Fruit fly (Drosophila melanogaster) whole organism, embryonic: ENCODE data around the gene TbCMF46.

Source experiments
- Adf1 ChIP-seq: fragments of 200-800 bp; sonication (Bioruptor generic); IDR thresholded peaks from 2 replicates; pipeline ENCODE4 v1.3.6; 2022; ENCODE audit warnings: missing biosample characterization, missing genetic modification characterization
- Aef1 ChIP-seq: fragments of 200-800 bp; sonication (Bioruptor generic); IDR thresholded peaks from 3 replicates; pipeline ENCODE4 v1.3.6; 2022; ENCODE audit warnings: missing biosample characterization, missing genetic modification characterization
- Bdp1 ChIP-seq: fragments of 200-800 bp; sonication (Bioruptor generic); optimal IDR thresholded peaks from 3 replicates; lab custom pipeline; 2016; ENCODE audit warnings: missing biosample characterization, missing genetic modification characterization
- CG10267 ChIP-seq: fragments of 200-800 bp; sonication (Bioruptor generic); optimal IDR thresholded peaks from 2 replicates; lab custom pipeline; 2018; ENCODE audit warnings: missing biosample characterization, mild to moderate bottlenecking, missing genetic modification characterization, moderate library complexity
- CG10274 ChIP-seq: fragments of 200-800 bp; sonication (Bioruptor generic); optimal IDR thresholded peaks from 3 replicates; lab custom pipeline; 2017; ENCODE audit warnings: missing biosample characterization, mild to moderate bottlenecking, missing genetic modification characterization
- CG10979 ChIP-seq: fragments of 200-800 bp; sonication (Bioruptor generic); optimal IDR thresholded peaks from 2 replicates; lab custom pipeline; 2018; ENCODE audit warnings: missing biosample characterization, mild to moderate bottlenecking, missing genetic modification characterization, moderate library complexity
- CG11093 ChIP-seq: fragments of 200-800 bp; sonication (Bioruptor generic); IDR thresholded peaks from 3 replicates; pipeline ENCODE4 v1.3.6; 2022; ENCODE audit warnings: missing biosample characterization, missing genetic modification characterization
- CG12155 ChIP-seq: fragments of 200-800 bp; sonication (Bioruptor generic); optimal IDR thresholded peaks from 3 replicates; lab custom pipeline; 2016; ENCODE audit warnings: missing biosample characterization, missing genetic modification characterization
- CG14667 ChIP-seq: fragments of 200-800 bp; sonication (Bioruptor generic); IDR thresholded peaks from 2 replicates; pipeline ENCODE4 v1.3.6; 2022; ENCODE audit warnings: missing biosample characterization, missing genetic modification characterization
- CG1529 ChIP-seq: fragments of 200-800 bp; sonication (Bioruptor generic); optimal IDR thresholded peaks from 3 replicates; lab custom pipeline; 2018; ENCODE audit warnings: missing biosample characterization, missing genetic modification characterization
- CG18764 ChIP-seq: fragments of 200-800 bp; sonication (Bioruptor generic); optimal IDR thresholded peaks from 3 replicates; lab custom pipeline; 2016; ENCODE audit warnings: missing biosample characterization, missing genetic modification characterization
- CG31224 ChIP-seq: fragments of 200-800 bp; sonication (Bioruptor generic); IDR thresholded peaks from 2 replicates; pipeline ENCODE4 v1.3.6; 2022; ENCODE audit warnings: missing biosample characterization, missing genetic modification characterization
- CG3407 ChIP-seq: fragments of 200-800 bp; sonication (Bioruptor generic); optimal IDR thresholded peaks from 2 replicates; lab custom pipeline; 2018; ENCODE audit warnings: missing biosample characterization, mild to moderate bottlenecking, missing genetic modification characterization
- CG43689 ChIP-seq: fragments of 200-800 bp; sonication (Bioruptor generic); IDR thresholded peaks from 2 replicates; pipeline ENCODE4 v1.3.6; 2022; ENCODE audit warnings: missing biosample characterization, missing genetic modification characterization
- CG4730 ChIP-seq: fragments of 200-800 bp; sonication (Bioruptor generic); IDR thresholded peaks from 2 replicates; pipeline ENCODE4 v1.3.6; 2022; ENCODE audit warnings: missing biosample characterization, missing genetic modification characterization
- CG4820 ChIP-seq: fragments of 200-800 bp; sonication (Bioruptor generic); optimal IDR thresholded peaks from 3 replicates; lab custom pipeline; 2016; ENCODE audit warnings: missing biosample characterization, missing genetic modification characterization
- CG5180 ChIP-seq: fragments of 200-800 bp; sonication (Bioruptor generic); optimal IDR thresholded peaks from 3 replicates; lab custom pipeline; 2017; ENCODE audit warnings: missing biosample characterization, missing genetic modification characterization, mild to moderate bottlenecking, moderate library complexity, missing genetic modification reagents
- CG7357 ChIP-seq: fragments of 200-800 bp; sonication (Bioruptor generic); IDR thresholded peaks from 3 replicates; pipeline ENCODE4 v1.3.6; 2022; ENCODE audit warnings: missing biosample characterization, missing genetic modification characterization
- CG7839 ChIP-seq: fragments of 200-800 bp; sonication (Bioruptor generic); optimal IDR thresholded peaks from 3 replicates; lab custom pipeline; 2018; ENCODE audit warnings: missing biosample characterization, mild to moderate bottlenecking, missing genetic modification characterization, moderate library complexity
- CG8290 ChIP-seq, 3 experiments: fragments of 200-800 bp; sonication (Bioruptor generic); optimal IDR thresholded peaks; 2 replicates each; lab custom pipeline; 2016 to 2019; ENCODE audit warnings: missing biosample characterization in 3 of 3, missing genetic modification characterization in 3 of 3, mild to moderate bottlenecking in 2 of 3, moderate library complexity in 1 of 3
- Chrac-16 ChIP-seq: fragments of 200-800 bp; sonication (Bioruptor generic); optimal IDR thresholded peaks from 3 replicates; lab custom pipeline; 2016; ENCODE audit warnings: missing biosample characterization, missing genetic modification characterization
- Dek ChIP-seq: fragments of 200-800 bp; sonication (Bioruptor generic); optimal IDR thresholded peaks from 3 replicates; lab custom pipeline; 2019; ENCODE audit warnings: missing biosample characterization, mild to moderate bottlenecking, missing genetic modification characterization, moderate library complexity
- Elba2 ChIP-seq: fragments of 200-800 bp; sonication (Bioruptor generic); optimal IDR thresholded peaks from 3 replicates; lab custom pipeline; 2016; ENCODE audit warnings: missing biosample characterization, missing genetic modification characterization
- Ets65A ChIP-seq: fragments of 200-800 bp; sonication (Bioruptor generic); peaks from one replicate; lab custom pipeline; 2016; ENCODE audit warnings: missing biosample characterization, missing genetic modification characterization
- Fer2 ChIP-seq: fragments of 200-800 bp; sonication (Bioruptor generic); optimal IDR thresholded peaks from 2 replicates; lab custom pipeline; 2018; ENCODE audit warnings: missing biosample characterization, mild to moderate bottlenecking, missing genetic modification characterization, moderate library complexity
- Fer3 ChIP-seq: fragments of 200-800 bp; sonication (Bioruptor generic); optimal IDR thresholded peaks from 2 replicates; lab custom pipeline; 2018; ENCODE audit warnings: missing biosample characterization, mild to moderate bottlenecking, missing genetic modification characterization, moderate library complexity
- H2.0 ChIP-seq: fragments of 200-800 bp; sonication (Bioruptor generic); IDR thresholded peaks from 2 replicates; pipeline ENCODE4 v1.3.6; 2022; ENCODE audit warnings: missing biosample characterization, missing genetic modification characterization
- Hmr ChIP-seq: fragments of 200-800 bp; sonication (Bioruptor generic); optimal IDR thresholded peaks from 3 replicates; lab custom pipeline; 2017; ENCODE audit warnings: mild to moderate bottlenecking, missing biosample characterization, missing genetic modification reagents, missing genetic modification characterization
- Hsf ChIP-seq: fragments of 200-800 bp; sonication (Bioruptor generic); optimal IDR thresholded peaks from 3 replicates; lab custom pipeline; 2016; ENCODE audit warnings: missing biosample characterization, missing genetic modification characterization
- Lim3 ChIP-seq: fragments of 200-800 bp; sonication (Bioruptor generic); IDR thresholded peaks from 2 replicates; pipeline ENCODE4 v1.3.6; 2022; ENCODE audit warnings: missing biosample characterization, missing genetic modification characterization
- NFAT ChIP-seq: fragments of 200-800 bp; sonication (Bioruptor generic); IDR thresholded peaks from 2 replicates; pipeline ENCODE4 v1.3.6; 2022; ENCODE audit warnings: missing biosample characterization, missing genetic modification characterization
- NK7.1 ChIP-seq: fragments of 200-800 bp; sonication (Bioruptor generic); optimal IDR thresholded peaks from 3 replicates; lab custom pipeline; 2016; ENCODE audit warnings: missing biosample characterization, missing genetic modification characterization
- Oli ChIP-seq: fragments of 200-800 bp; sonication (Bioruptor generic); optimal IDR thresholded peaks from 2 replicates; lab custom pipeline; 2018; ENCODE audit warnings: missing biosample characterization, mild to moderate bottlenecking, missing genetic modification characterization, moderate library complexity
- Scr ChIP-seq: fragments of 200-800 bp; sonication (Bioruptor generic); IDR thresholded peaks from 2 replicates; pipeline ENCODE4 v1.3.6; 2022; ENCODE audit warnings: missing biosample characterization, missing genetic modification characterization; ENCODE audit not compliant: partially characterized antibody
- bcd ChIP-seq: fragments of 200-800 bp; sonication (Bioruptor generic); optimal IDR thresholded peaks from 2 replicates; lab custom pipeline; 2017; ENCODE audit warnings: missing biosample characterization, mild to moderate bottlenecking, missing genetic modification characterization
- chinmo ChIP-seq: fragments of 200-800 bp; sonication (Bioruptor generic); IDR thresholded peaks from 4 replicates; pipeline ENCODE4 v1.3.6; 2022; ENCODE audit warnings: missing biosample characterization, missing genetic modification characterization; ENCODE audit not compliant: partially characterized antibody
- croc ChIP-seq: fragments of 200-800 bp; sonication (Bioruptor generic); conservative IDR thresholded peaks from 3 replicates; pipeline ENCODE4 v1.3.6; 2022; ENCODE audit warnings: missing biosample characterization, missing genetic modification characterization
- dmrt99B ChIP-seq: fragments of 200-800 bp; sonication (Bioruptor generic); optimal IDR thresholded peaks from 2 replicates; lab custom pipeline; 2018; ENCODE audit warnings: missing biosample characterization, mild to moderate bottlenecking, missing genetic modification characterization, moderate library complexity
- en ChIP-seq: fragments of 200-800 bp; sonication (Bioruptor generic); optimal IDR thresholded peaks from 2 replicates; lab custom pipeline; 2016; ENCODE audit warnings: missing biosample characterization, missing genetic modification characterization
- exex ChIP-seq: fragments of 200-800 bp; sonication (Bioruptor generic); optimal IDR thresholded peaks from 4 replicates; lab custom pipeline; 2018; ENCODE audit warnings: missing biosample characterization, mild to moderate bottlenecking, missing genetic modification characterization, moderate library complexity
- fd102C ChIP-seq: fragments of 200-800 bp; sonication (Bioruptor generic); optimal IDR thresholded peaks from 2 replicates; lab custom pipeline; 2018; ENCODE audit warnings: missing biosample characterization, mild to moderate bottlenecking, missing genetic modification characterization, moderate library complexity
- fru ChIP-seq: fragments of >200 bp; optimal IDR thresholded peaks from 2 replicates; lab custom pipeline; 2017
- gcm2 ChIP-seq: fragments of 200-800 bp; sonication (Bioruptor generic); optimal IDR thresholded peaks from 2 replicates; lab custom pipeline; 2016; ENCODE audit warnings: missing biosample characterization, missing genetic modification characterization
- ken ChIP-seq: fragments of 200-800 bp; sonication (Bioruptor generic); IDR thresholded peaks from 3 replicates; pipeline ENCODE4 v1.3.6; 2022; ENCODE audit warnings: missing biosample characterization, missing genetic modification characterization
- nerfin-2 ChIP-seq: fragments of 200-800 bp; sonication (Bioruptor generic); IDR thresholded peaks from 2 replicates; pipeline ENCODE4 v1.3.6; 2022; ENCODE audit warnings: missing biosample characterization, missing genetic modification characterization; ENCODE audit not compliant: partially characterized antibody
- pfk ChIP-seq: fragments of 200-800 bp; sonication (Bioruptor generic); optimal IDR thresholded peaks from 2 replicates; lab custom pipeline; 2018; ENCODE audit warnings: missing biosample characterization, mild to moderate bottlenecking, missing genetic modification characterization, moderate library complexity
- phol ChIP-seq: fragments of 200-800 bp; sonication (Bioruptor generic); optimal IDR thresholded peaks from 3 replicates; lab custom pipeline; 2018; ENCODE audit warnings: missing biosample characterization, mild to moderate bottlenecking, missing genetic modification characterization, moderate library complexity
- rib ChIP-seq: fragments of 200-800 bp; sonication (Bioruptor generic); IDR thresholded peaks from 2 replicates; pipeline ENCODE4 v1.3.6; 2022; ENCODE audit warnings: missing biosample characterization, missing genetic modification characterization
- row ChIP-seq: fragments of 200-800 bp; sonication (Bioruptor generic); IDR thresholded peaks from 3 replicates; pipeline ENCODE4 v1.3.6; 2022; ENCODE audit warnings: missing biosample characterization, missing genetic modification characterization
- sc ChIP-seq, 3 experiments: fragments of >200 bp in 2 of 3; fragments of 200-800 bp in 1 of 3; sonication (Bioruptor generic) in 1 of 3; optimal IDR thresholded peaks; 2 replicates in 2 of 3; 3 replicates in 1 of 3; lab custom pipeline; 2017; ENCODE audit warnings: mild to moderate bottlenecking in 1 of 3, missing biosample characterization in 1 of 3, missing genetic modification characterization in 1 of 3, missing genetic modification reagents in 1 of 3
- slbo ChIP-seq: fragments of 200-800 bp; sonication (Bioruptor generic); IDR thresholded peaks from 2 replicates; pipeline ENCODE4 v1.3.6; 2022; ENCODE audit warnings: missing biosample characterization, missing genetic modification characterization
- sob ChIP-seq: fragments of 200-800 bp; sonication (Bioruptor generic); IDR thresholded peaks from 2 replicates; pipeline ENCODE4 v1.3.6; 2022; ENCODE audit warnings: missing biosample characterization, missing genetic modification characterization

The TbCMF46 gene

DNA sequence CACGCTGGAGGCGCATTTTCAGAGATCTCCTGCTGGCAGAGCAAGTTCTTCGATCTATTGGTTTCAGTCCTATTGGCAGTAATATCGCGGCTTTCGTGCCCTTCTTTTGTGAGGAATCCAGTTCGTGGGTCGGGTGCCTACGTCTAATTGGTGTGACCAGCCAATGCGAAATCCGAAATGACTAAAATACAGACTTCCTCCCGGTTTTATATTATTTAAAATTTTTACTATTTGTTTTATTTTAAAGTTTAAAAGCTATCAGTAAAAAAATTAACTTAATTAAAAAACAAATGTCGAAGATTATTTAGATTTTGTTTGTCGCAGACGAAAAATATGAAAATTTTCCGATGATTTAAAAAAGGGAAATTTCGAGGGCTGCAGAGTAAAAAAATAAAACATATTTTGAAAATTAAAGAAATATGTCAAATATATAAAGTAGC lies 39.0 kb upstream of the TbCMF46 start, which contains the start of gene CG5850 (continued):
- TF ChIP-seq Fer3, result peak; percentile 25
- peak; percentile 94 for TF ChIP-seq Elba2 (GFP tag; lab: Kevin White, UChicago)
- no peak for TF ChIP-seq fd102C
- no peak for TF ChIP-seq CG1529 (GFP tag; lab: Kevin White, UChicago)
- no peak for TF ChIP-seq rib (GFP tag; lab: Robert Waterston, UW)
- TF ChIP-seq phol (tag; lab: Kevin White, UChicago), result peak; percentile 24
- no peak for TF ChIP-seq NK7.1 (GFP tag; lab: Kevin White, UChicago)
- no peak for TF ChIP-seq Fer2 (tag; lab: Kevin White, UChicago)
- no peak for TF ChIP-seq chinmo (GFP tag; lab: Robert Waterston, UW)
- TF ChIP-seq CG11093, result no peak
- TF ChIP-seq Lim3, result no peak
- TF ChIP-seq nerfin-2 (GFP tag; lab: Robert Waterston, UW), result no peak
- no peak for TF ChIP-seq CG8290 (GFP tag; optimal IDR thresholded peaks at IDR 0.05; lab: Kevin White, UChicago)
- TF ChIP-seq CG8290 (tag; optimal IDR thresholded peaks at IDR 0.05; lab: Kevin White, UChicago), result no peak
- TF ChIP-seq row (GFP tag; lab: Robert Waterston, UW), result peak; percentile 71
- TF ChIP-seq CG18764 (GFP tag; lab: Kevin White, UChicago), result no peak
- TF ChIP-seq en, result no peak
- TF ChIP-seq gcm2 (GFP tag; lab: Kevin White, UChicago), result no peak
- no peak for TF ChIP-seq CG7357 (GFP tag; lab: Robert Waterston, UW)
- no peak for TF ChIP-seq H2.0 (GFP tag; lab: Robert Waterston, UW)
- TF ChIP-seq CG10979, result no peak
- peak; percentile 70 for TF ChIP-seq CG10267
- no peak for TF ChIP-seq exex
- no peak for TF ChIP-seq Scr (GFP tag; lab: Robert Waterston, UW)
- no peak for TF ChIP-seq bcd (GFP tag; lab: Kevin White, UChicago)
- TF ChIP-seq sc (optimal IDR thresholded peaks at IDR 0.05; lab: Kevin White, UChicago), result no peak
- no peak for TF ChIP-seq sc (GFP tag; optimal IDR thresholded peaks at IDR 0.05; lab: Kevin White, UChicago)
- no peak for TF ChIP-seq Hmr (GFP tag; lab: Kevin White, UChicago)
- TF ChIP-seq CG43689 (GFP tag; lab: Robert Waterston, UW), result no peak
- TF ChIP-seq Hsf (GFP tag; lab: Kevin White, UChicago), result no peak
- no peak for TF ChIP-seq Dek (tag; lab: Kevin White, UChicago)
- no peak for TF ChIP-seq CG4820 (GFP tag; lab: Kevin White, UChicago)
- TF ChIP-seq CG3407 (GFP tag; lab: Kevin White, UChicago), result no peak
- no peak for TF ChIP-seq CG10274 (GFP tag; lab: Kevin White, UChicago)
- no peak for TF ChIP-seq pfk (GFP tag; lab: Kevin White, UChicago)
- no peak for TF ChIP-seq slbo (GFP tag; lab: Robert Waterston, UW)
- no peak for TF ChIP-seq fru
- TF ChIP-seq Aef1 (GFP tag; lab: Robert Waterston, UW), result no peak
- no peak; the same call in 2 of the 3 replicates for TF ChIP-seq ken (GFP tag; lab: Robert Waterston, UW)
- TF ChIP-seq Ets65A (GFP tag; lab: Kevin White, UChicago), result no peak
- no peak for TF ChIP-seq CG4730
- TF ChIP-seq CG14667 (GFP tag; lab: Robert Waterston, UW), result no peak
- no peak for TF ChIP-seq NFAT (GFP tag; lab: Robert Waterston, UW)
- TF ChIP-seq sob (GFP tag; lab: Robert Waterston, UW), result no peak
- TF ChIP-seq CG31224 (GFP tag; lab: Robert Waterston, UW), result no peak
- no peak for TF ChIP-seq Oli
- TF ChIP-seq Bdp1 (GFP tag; lab: Kevin White, UChicago), result no peak
- no peak for TF ChIP-seq Adf1
- no peak for TF ChIP-seq Chrac-16 (GFP tag; lab: Kevin White, UChicago)
- TF ChIP-seq CG12155 (GFP tag; lab: Kevin White, UChicago), result no peak
- no peak for TF ChIP-seq CG5180 (GFP tag; lab: Kevin White, UChicago)
- peak; percentile 35 for TF ChIP-seq CG7839 (tag; lab: Kevin White, UChicago)
- TF ChIP-seq dmrt99B (tag; lab: Kevin White, UChicago), result peak; percentile 14
- no peak for TF ChIP-seq croc (GFP tag; lab: Robert Waterston, UW)
